Fruit fly (Drosophila melanogaster) whole organism, embryonic: ENCODE measurements around the gene Muc18B.

Experiments
- ATbp ChIP-seq: fragments of 200-800 bp; sonication (Bioruptor generic); optimal IDR thresholded peaks from 2 replicates; lab custom pipeline; 2017; ENCODE audit warnings: missing biosample characterization, mild to moderate bottlenecking, missing genetic modification characterization, missing genetic modification reagents
- Adf1 ChIP-seq: fragments of 200-800 bp; sonication (Bioruptor generic); IDR thresholded peaks from 2 replicates; pipeline ENCODE4 v1.3.6; 2022; ENCODE audit warnings: missing biosample characterization, missing genetic modification characterization
- CG10267 ChIP-seq: fragments of 200-800 bp; sonication (Bioruptor generic); optimal IDR thresholded peaks from 2 replicates; lab custom pipeline; 2018; ENCODE audit warnings: missing biosample characterization, mild to moderate bottlenecking, missing genetic modification characterization, moderate library complexity
- CG11504 ChIP-seq: fragments of 200-800 bp; sonication (Bioruptor generic); optimal IDR thresholded peaks from 3 replicates; lab custom pipeline; 2019; ENCODE audit warnings: missing biosample characterization, mild to moderate bottlenecking, missing genetic modification characterization, moderate library complexity
- CG11723 ChIP-seq: fragments of 200-800 bp; sonication (Bioruptor generic); optimal IDR thresholded peaks from 2 replicates; lab custom pipeline; 2017; ENCODE audit warnings: missing biosample characterization, mild to moderate bottlenecking, missing genetic modification characterization
- CG14441 ChIP-seq: fragments of 200-800 bp; sonication (Bioruptor generic); IDR thresholded peaks from 2 replicates; pipeline ENCODE4 v1.3.6; 2022; ENCODE audit warnings: missing biosample characterization, missing genetic modification characterization
- CG15514 ChIP-seq: fragments of 200-800 bp; sonication (Bioruptor generic); optimal IDR thresholded peaks from 3 replicates; lab custom pipeline; 2017; ENCODE audit warnings: missing biosample characterization, missing genetic modification characterization, mild to moderate bottlenecking, moderate library complexity, missing genetic modification reagents
- CG18476 ChIP-seq: fragments of 200-800 bp; sonication (Bioruptor generic); optimal IDR thresholded peaks from 2 replicates; lab custom pipeline; 2016; ENCODE audit warnings: missing biosample characterization, mild to moderate bottlenecking, missing genetic modification characterization
- CG2120 ChIP-seq: fragments of 200-800 bp; sonication (Bioruptor generic); optimal IDR thresholded peaks from 3 replicates; lab custom pipeline; 2016; ENCODE audit warnings: missing biosample characterization, missing genetic modification characterization
- CG31441 ChIP-seq: fragments of 200-800 bp; sonication (Bioruptor generic); IDR thresholded peaks from 2 replicates; pipeline ENCODE4 v1.3.6; 2022; ENCODE audit warnings: missing biosample characterization, missing genetic modification characterization
- CG32532 ChIP-seq: fragments of 200-800 bp; sonication (Bioruptor generic); IDR thresholded peaks from 2 replicates; pipeline ENCODE4 v1.3.6; 2022; ENCODE audit warnings: missing biosample characterization, missing genetic modification characterization
- CG4328 ChIP-seq: fragments of 200-800 bp; sonication (Bioruptor generic); optimal IDR thresholded peaks from 3 replicates; lab custom pipeline; 2017; ENCODE audit warnings: missing biosample characterization, missing genetic modification reagents, missing genetic modification characterization
- CG4424 ChIP-seq: fragments of 200-800 bp; sonication (Bioruptor generic); optimal IDR thresholded peaks from 3 replicates; lab custom pipeline; 2016; ENCODE audit warnings: missing biosample characterization, missing genetic modification characterization
- CG5953 ChIP-seq: fragments of 200-800 bp; sonication (Bioruptor generic); IDR thresholded peaks from 2 replicates; pipeline ENCODE4 v1.3.6; 2022; ENCODE audit warnings: missing biosample characterization, missing genetic modification characterization
- CG9817 ChIP-seq: fragments of 200-800 bp; sonication (Bioruptor generic); optimal IDR thresholded peaks from 2 replicates; lab custom pipeline; 2018; ENCODE audit warnings: missing biosample characterization, mild to moderate bottlenecking, missing genetic modification characterization, moderate library complexity
- Camta ChIP-seq: fragments of 200-800 bp; sonication (Bioruptor generic); optimal IDR thresholded peaks from 2 replicates; lab custom pipeline; 2016; ENCODE audit warnings: missing biosample characterization, missing genetic modification characterization
- CoRest ChIP-seq: fragments of 200-800 bp; sonication (Bioruptor generic); optimal IDR thresholded peaks from 3 replicates; lab custom pipeline; 2018; ENCODE audit warnings: missing biosample characterization, mild to moderate bottlenecking, missing genetic modification characterization, moderate library complexity
- D19A ChIP-seq: fragments of 200-800 bp; optimal IDR thresholded peaks from 3 replicates; lab custom pipeline; 2019; ENCODE audit warnings: missing biosample characterization, mild to moderate bottlenecking, missing genetic modification characterization, moderate library complexity
- Fer2 ChIP-seq: fragments of 200-800 bp; sonication (Bioruptor generic); optimal IDR thresholded peaks from 2 replicates; lab custom pipeline; 2018; ENCODE audit warnings: missing biosample characterization, mild to moderate bottlenecking, missing genetic modification characterization, moderate library complexity
- Gug ChIP-seq: fragments of 200-800 bp; sonication (Bioruptor generic); IDR thresholded peaks from 4 replicates; pipeline ENCODE4 v1.3.6; 2022; ENCODE audit warnings: missing biosample characterization, missing genetic modification characterization
- H15 ChIP-seq: fragments of 200-800 bp; sonication (Bioruptor generic); IDR thresholded peaks from 3 replicates; pipeline ENCODE4 v1.3.6; 2022; ENCODE audit warnings: missing biosample characterization, missing genetic modification characterization
- HHEX ChIP-seq: fragments of 200-800 bp; sonication (Bioruptor generic); optimal IDR thresholded peaks from 3 replicates; lab custom pipeline; 2017; ENCODE audit warnings: missing biosample characterization, mild to moderate bottlenecking, missing genetic modification characterization, missing genetic modification reagents
- HLH3B ChIP-seq: fragments of 200-800 bp; sonication (Bioruptor generic); IDR thresholded peaks from 2 replicates; pipeline ENCODE4 v1.3.6; 2022; ENCODE audit warnings: missing biosample characterization, missing genetic modification characterization
- HmgD ChIP-seq: fragments of 200-800 bp; sonication (Bioruptor generic); optimal IDR thresholded peaks from 3 replicates; lab custom pipeline; 2016; ENCODE audit warnings: missing biosample characterization, missing genetic modification characterization
- Hmr ChIP-seq: fragments of 200-800 bp; sonication (Bioruptor generic); optimal IDR thresholded peaks from 3 replicates; lab custom pipeline; 2017; ENCODE audit warnings: mild to moderate bottlenecking, missing biosample characterization, missing genetic modification reagents, missing genetic modification characterization
- Hr51 ChIP-seq, 2 experiments: fragments of 200-800 bp; sonication (Bioruptor generic); optimal IDR thresholded peaks; 2 replicates in 1 of 2; 3 replicates in 1 of 2; lab custom pipeline; 2016 to 2018; ENCODE audit warnings: missing biosample characterization in 2 of 2, missing genetic modification characterization in 2 of 2, mild to moderate bottlenecking in 1 of 2, moderate library complexity in 1 of 2
- Oli ChIP-seq: fragments of 200-800 bp; sonication (Bioruptor generic); optimal IDR thresholded peaks from 2 replicates; lab custom pipeline; 2018; ENCODE audit warnings: missing biosample characterization, mild to moderate bottlenecking, missing genetic modification characterization, moderate library complexity
- Pdp1 ChIP-seq, 2 experiments: fragments of 200-800 bp; sonication (Bioruptor generic); optimal IDR thresholded peaks; 3 replicates each; lab custom pipeline; 2016; ENCODE audit warnings: missing biosample characterization in 2 of 2, missing genetic modification characterization in 2 of 2, mild to moderate bottlenecking in 1 of 2, moderate library complexity in 1 of 2
- Side ChIP-seq: fragments of 200-800 bp; sonication (Bioruptor generic); optimal IDR thresholded peaks from 2 replicates; lab custom pipeline; 2016; ENCODE audit warnings: missing biosample characterization, missing genetic modification characterization
- Sox102F ChIP-seq: fragments of 200-800 bp; sonication (Bioruptor generic); optimal IDR thresholded peaks from 2 replicates; lab custom pipeline; 2018; ENCODE audit warnings: missing biosample characterization, mild to moderate bottlenecking, missing genetic modification characterization, moderate library complexity
- Sry-δ ChIP-seq: fragments of 200-800 bp; sonication (Bioruptor generic); optimal IDR thresholded peaks from 2 replicates; lab custom pipeline; 2016; ENCODE audit warnings: missing biosample characterization, missing genetic modification characterization
- Xbp1 ChIP-seq: fragments of 200-800 bp; sonication (Bioruptor generic); optimal IDR thresholded peaks from 3 replicates; lab custom pipeline; 2016; ENCODE audit warnings: missing biosample characterization, mild to moderate bottlenecking, missing genetic modification characterization
- bsh ChIP-seq, 2 experiments: fragments of 200-800 bp; sonication (Bioruptor generic); optimal IDR thresholded peaks; 2 replicates each; lab custom pipeline; 2017 to 2018; ENCODE audit warnings: mild to moderate bottlenecking in 2 of 2, missing biosample characterization in 2 of 2, missing genetic modification characterization in 2 of 2, moderate library complexity in 1 of 2
- cwo ChIP-seq: fragments of 200-800 bp; sonication (Bioruptor generic); optimal IDR thresholded peaks from 3 replicates; lab custom pipeline; 2017; ENCODE audit warnings: missing biosample characterization, missing genetic modification characterization, mild to moderate bottlenecking, moderate library complexity, missing genetic modification reagents
- danr ChIP-seq: fragments of 200-800 bp; sonication (Bioruptor generic); IDR thresholded peaks from 2 replicates; pipeline ENCODE4 v1.3.6; 2022; ENCODE audit warnings: missing biosample characterization, missing genetic modification characterization
- dysf ChIP-seq: fragments of 200-800 bp; sonication (Bioruptor generic); IDR thresholded peaks from 3 replicates; pipeline ENCODE4 v1.3.6; 2022; ENCODE audit warnings: missing biosample characterization, missing genetic modification characterization
- gce ChIP-seq: fragments of 200-800 bp; sonication (Bioruptor generic); IDR thresholded peaks from 3 replicates; pipeline ENCODE4 v1.3.6; 2022; ENCODE audit warnings: missing biosample characterization, missing genetic modification characterization
- gem ChIP-seq: fragments of 200-800 bp; sonication (Bioruptor generic); optimal IDR thresholded peaks from 2 replicates; lab custom pipeline; 2019; ENCODE audit warnings: missing biosample characterization, mild to moderate bottlenecking, missing genetic modification characterization, moderate library complexity
- grau ChIP-seq: fragments of 200-800 bp; optimal IDR thresholded peaks from 3 replicates; lab custom pipeline; 2019; ENCODE audit warnings: missing biosample characterization, mild to moderate bottlenecking, missing genetic modification characterization, moderate library complexity
- grn ChIP-seq: fragments of 200-800 bp; sonication (Bioruptor generic); optimal IDR thresholded peaks from 3 replicates; lab custom pipeline; 2017; ENCODE audit warnings: missing biosample characterization, missing genetic modification characterization
- gsb ChIP-seq: fragments of 200-800 bp; sonication (Bioruptor generic); IDR thresholded peaks from 2 replicates; pipeline ENCODE4 v1.3.6; 2022; ENCODE audit warnings: missing biosample characterization, missing genetic modification characterization
- gsb-n ChIP-seq: fragments of 200-800 bp; sonication (Bioruptor generic); optimal IDR thresholded peaks from 3 replicates; lab custom pipeline; 2018; ENCODE audit warnings: missing biosample characterization, mild to moderate bottlenecking, missing genetic modification characterization
- ind ChIP-seq: fragments of 200-800 bp; sonication (Bioruptor generic); optimal IDR thresholded peaks from 3 replicates; lab custom pipeline; 2016; ENCODE audit warnings: missing biosample characterization, missing genetic modification characterization
- kah ChIP-seq: fragments of 200-800 bp; sonication (Bioruptor generic); optimal IDR thresholded peaks from 2 replicates; lab custom pipeline; 2018; ENCODE audit warnings: missing biosample characterization, mild to moderate bottlenecking, missing genetic modification characterization
- lab ChIP-seq: fragments of 200-800 bp; sonication (Bioruptor generic); optimal IDR thresholded peaks from 3 replicates; lab custom pipeline; 2017; ENCODE audit warnings: missing biosample characterization, missing genetic modification characterization, mild to moderate bottlenecking, moderate library complexity, missing genetic modification reagents
- sens ChIP-seq: fragments of 200-800 bp; sonication (Bioruptor generic); peaks from one replicate; lab custom pipeline; 2016; ENCODE audit warnings: missing biosample characterization, missing genetic modification characterization
- slbo ChIP-seq: fragments of 200-800 bp; sonication (Bioruptor generic); IDR thresholded peaks from 2 replicates; pipeline ENCODE4 v1.3.6; 2022; ENCODE audit warnings: missing biosample characterization, missing genetic modification characterization
- wdn ChIP-seq: fragments of 200-800 bp; sonication (Bioruptor generic); IDR thresholded peaks from 2 replicates; pipeline ENCODE4 v1.3.6; 2022; ENCODE audit warnings: missing biosample characterization, missing genetic modification characterization

Gene Muc18B

DNA sequence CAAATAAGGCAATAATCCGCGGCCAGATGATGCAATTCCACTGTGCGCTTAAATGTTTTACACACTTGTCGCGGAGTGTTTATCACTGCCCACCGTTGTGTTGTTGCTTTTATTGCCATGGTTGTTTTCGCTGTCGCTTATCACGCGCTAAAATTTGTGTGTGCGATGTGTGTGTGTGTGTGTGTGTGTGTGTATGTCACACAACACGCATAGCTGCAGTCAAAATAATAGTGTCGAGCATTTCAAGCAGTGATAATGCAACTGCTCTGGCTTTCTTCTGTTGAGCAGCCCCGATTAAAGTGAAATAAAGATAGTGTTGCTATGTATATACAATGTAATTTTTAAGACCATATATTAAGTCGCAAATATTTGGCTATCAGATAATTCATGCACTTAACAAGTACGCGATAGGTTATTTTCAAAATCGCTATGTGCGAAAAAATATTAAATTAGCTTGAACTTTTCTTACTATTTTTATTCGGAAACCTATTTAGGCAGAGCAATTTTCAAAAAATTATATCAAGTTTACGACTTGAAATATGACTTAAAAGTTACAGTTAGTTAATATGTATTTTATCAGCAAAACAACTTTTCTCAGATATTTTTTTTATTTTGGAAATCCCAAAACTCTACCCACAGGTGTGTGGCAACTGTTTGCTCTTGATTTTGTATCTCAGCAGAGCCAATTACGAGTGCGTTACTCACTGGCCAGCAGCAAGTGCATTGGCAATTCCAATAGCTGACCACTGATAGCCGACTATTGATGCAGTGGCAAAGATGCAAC is 49.0 kb upstream of the Muc18B start (continued):
- TF ChIP-seq CG10267 (tag; lab: Kevin White, UChicago): peak; percentile 13
- TF ChIP-seq Hmr (GFP tag; lab: Kevin White, UChicago): peak; percentile 51
- peak; percentile 34 for TF ChIP-seq lab (GFP tag; lab: Kevin White, UChicago)
- TF ChIP-seq CG14441 (GFP tag; lab: Robert Waterston, UW): 0 out of 2 replicates have a peak, but pooled peaks have one; percentile 43
- peak; percentile 35 for TF ChIP-seq ind
- peak in 1 of 2 experiments; percentile 9 for TF ChIP-seq bsh (GFP tag; optimal IDR thresholded peaks at IDR 0.05; lab: Kevin White, UChicago)
- peak; percentile 56 for TF ChIP-seq CG2120 (GFP tag; lab: Kevin White, UChicago)
- TF ChIP-seq HHEX: peak; percentile 37
- peak; percentile 44 for TF ChIP-seq Adf1 (GFP tag; lab: Robert Waterston, UW)
- TF ChIP-seq ATbp (GFP tag; lab: Kevin White, UChicago): peak; percentile 14
- TF ChIP-seq Xbp1 (GFP tag; lab: Kevin White, UChicago): peak; percentile 31
- peak; percentile 67 for TF ChIP-seq CoRest
- TF ChIP-seq CG4328 (GFP tag; lab: Kevin White, UChicago): no peak
- TF ChIP-seq slbo: peak; percentile 44; the same call in 1 of the 2 replicates
- peak; percentile 22 for TF ChIP-seq D19A
- 0 out of 3 replicates have a peak, but pooled peaks have one; percentile 42 for TF ChIP-seq H15 (GFP tag; lab: Robert Waterston, UW)
- no peak for TF ChIP-seq Side (GFP tag; lab: Kevin White, UChicago)
- TF ChIP-seq gsb (GFP tag; lab: Robert Waterston, UW): 0 out of 2 replicates have a peak, but pooled peaks have one; percentile 25
- no peak for TF ChIP-seq kah (GFP tag; lab: Kevin White, UChicago)
- no peak for TF ChIP-seq grn (GFP tag; lab: Kevin White, UChicago)
- TF ChIP-seq cwo (GFP tag; lab: Kevin White, UChicago): peak; percentile 9
- peak; percentile 17; the same call in 1 of the 2 replicates for TF ChIP-seq wdn
- TF ChIP-seq gem (tag; lab: Kevin White, UChicago): peak; percentile 54
- TF ChIP-seq dysf: peak; percentile 30; the same call in 1 of the 3 replicates
- TF ChIP-seq Camta (GFP tag; lab: Kevin White, UChicago): peak; percentile 5
- TF ChIP-seq danr (GFP tag; lab: Robert Waterston, UW): no peak
- TF ChIP-seq HLH3B (GFP tag; lab: Robert Waterston, UW): 0 out of 2 replicates have a peak, but pooled peaks have one; percentile 9
- peak; percentile 47; the same call in 1 of the 2 replicates for TF ChIP-seq CG31441 (GFP tag; lab: Robert Waterston, UW)
- peak; percentile 34 for TF ChIP-seq CG18476 (GFP tag; lab: Kevin White, UChicago)
- TF ChIP-seq Fer2 (tag; lab: Kevin White, UChicago): no peak
- TF ChIP-seq CG4424 (GFP tag; lab: Kevin White, UChicago): no peak
- TF ChIP-seq CG11504 (tag; lab: Kevin White, UChicago): peak; percentile 74
- no peak for TF ChIP-seq CG5953 (GFP tag; lab: Robert Waterston, UW)
- no peak for TF ChIP-seq gsb-n
- TF ChIP-seq sens (GFP tag; lab: Kevin White, UChicago): peak; percentile 90
- peak; percentile 43 for TF ChIP-seq CG9817 (tag; lab: Kevin White, UChicago)
- TF ChIP-seq Gug: peak; percentile 22; the same call in 1 of the 4 replicates
- peak; percentile 2 for TF ChIP-seq CG11723 (GFP tag; lab: Kevin White, UChicago)
- peak; percentile 65 for TF ChIP-seq Oli (tag; lab: Kevin White, UChicago)
- TF ChIP-seq gce (GFP tag; lab: Robert Waterston, UW): no peak
- peak; percentile 51 for TF ChIP-seq Sox102F (GFP tag; lab: Kevin White, UChicago)
- TF ChIP-seq Sry-δ (GFP tag; lab: Kevin White, UChicago): no peak
- no peak for TF ChIP-seq HmgD (GFP tag; lab: Kevin White, UChicago)
- peak in 1 of 2 experiments; percentile 48 for TF ChIP-seq Pdp1 (GFP tag; optimal IDR thresholded peaks at IDR 0.05; lab: Kevin White, UChicago)
- TF ChIP-seq grau (tag; lab: Kevin White, UChicago): peak; percentile 58
- 0 out of 2 replicates have a peak, but pooled peaks have one; percentile 20 for TF ChIP-seq CG32532 (GFP tag; lab: Robert Waterston, UW)
- TF ChIP-seq Hr51 (GFP tag; optimal IDR thresholded peaks at IDR 0.05; lab: Kevin White, UChicago): peak in 1 of 2 experiments; percentile 68
- peak; percentile 10 for TF ChIP-seq CG15514 (GFP tag; lab: Kevin White, UChicago)
